Fruit fly (Drosophila melanogaster) whole organism, wandering third instar larva: Measurements from ENCODE around the gene CG15408.
A peak's percentile ranks its signal among the peaks of the same experiment; 100 is the strongest.

Source experiments
- Abd-B ChIP-seq: fragments of >200 bp; optimal IDR thresholded peaks from 2 replicates; lab custom pipeline; 2017; ENCODE audit warnings: missing biosample characterization, missing genetic modification characterization
- CG32264 ChIP-seq: fragments of 200-800 bp; sonication (Bioruptor generic); optimal IDR thresholded peaks from 2 replicates; lab custom pipeline; 2016; ENCODE audit warnings: missing biosample characterization, missing genetic modification characterization
- CrebA ChIP-seq: fragments of 200-800 bp; sonication (Bioruptor generic); optimal IDR thresholded peaks from 2 replicates; lab custom pipeline; 2016; ENCODE audit warnings: missing biosample characterization, mild to moderate bottlenecking, missing genetic modification characterization, borderline replicate concordance
- Dif ChIP-seq: fragments of 200-275, 200-300 bp; sonication (Bioruptor generic); optimal IDR thresholded peaks from 2 replicates; lab custom pipeline; 2018; ENCODE audit warnings: missing biosample characterization, missing genetic modification characterization; ENCODE audit not compliant: partially characterized antibody
- GATAd ChIP-seq: sonication (Bioruptor generic); optimal IDR thresholded peaks from 2 replicates; lab custom pipeline; 2016; ENCODE audit warnings: missing biosample characterization, missing genetic modification characterization
- HLH106 ChIP-seq: fragments of 200-800 bp; optimal IDR thresholded peaks from 3 replicates; lab custom pipeline; 2019; ENCODE audit warnings: missing biosample characterization, mild to moderate bottlenecking, missing genetic modification characterization, moderate library complexity
- Hnf4 ChIP-seq: fragments of 200-800 bp; sonication (Bioruptor generic); optimal IDR thresholded peaks from 2 replicates; lab custom pipeline; 2016; ENCODE audit warnings: missing biosample characterization, mild to moderate bottlenecking, missing genetic modification characterization
- Hr78 ChIP-seq: fragments of >200 bp; optimal IDR thresholded peaks from 2 replicates; lab custom pipeline; 2017; ENCODE audit warnings: missing biosample characterization, missing genetic modification characterization
- Hr83 ChIP-seq: fragments of 200-300 bp; sonication (Bioruptor generic); optimal IDR thresholded peaks from 2 replicates; lab custom pipeline; 2016; ENCODE audit warnings: missing biosample characterization, mild to moderate bottlenecking, missing genetic modification characterization, moderate library complexity; ENCODE audit not compliant: poor library complexity, severe bottlenecking
- Jra ChIP-seq: sonication (Bioruptor generic); optimal IDR thresholded peaks from 2 replicates; lab custom pipeline; 2016; ENCODE audit warnings: missing biosample characterization, missing genetic modification characterization
- OdsH ChIP-seq: fragments of 200-800 bp; sonication (Bioruptor generic); optimal IDR thresholded peaks from 2 replicates; lab custom pipeline; 2016; ENCODE audit warnings: missing biosample characterization, mild to moderate bottlenecking, missing genetic modification characterization
- Rel ChIP-seq, 2 experiments: fragments of 200-800 bp; sonication (Bioruptor generic) in 1 of 2; optimal IDR thresholded peaks; 2 replicates in 1 of 2; 3 replicates in 1 of 2; lab custom pipeline; 2016 to 2019; ENCODE audit warnings: mild to moderate bottlenecking in 2 of 2, missing biosample characterization in 2 of 2, missing genetic modification characterization in 2 of 2, moderate library complexity in 1 of 2
- Sp1 ChIP-seq: fragments of 200-800 bp; sonication (Bioruptor generic); optimal IDR thresholded peaks from 3 replicates; lab custom pipeline; 2019; ENCODE audit warnings: missing biosample characterization, mild to moderate bottlenecking, missing genetic modification characterization, moderate library complexity
- Vsx2 ChIP-seq: fragments of 200-300, 225-300 bp; sonication (Bioruptor generic); optimal IDR thresholded peaks from 2 replicates; lab custom pipeline; 2018; ENCODE audit warnings: missing biosample characterization, missing genetic modification characterization; ENCODE audit not compliant: partially characterized antibody
- br ChIP-seq: fragments of 200-800 bp; sonication (Bioruptor generic); optimal IDR thresholded peaks from 2 replicates; lab custom pipeline; 2016; ENCODE audit warnings: missing biosample characterization, missing genetic modification characterization
- brk ChIP-seq: fragments of 200-800 bp; sonication (Bioruptor generic); optimal IDR thresholded peaks from 2 replicates; lab custom pipeline; 2016; ENCODE audit warnings: missing biosample characterization, mild to moderate bottlenecking, missing genetic modification characterization
- dl ChIP-seq, 2 experiments: fragments of 175-275, 200-275 bp in 1 of 2; fragments of 200-275 bp in 1 of 2; sonication (Bioruptor generic); optimal IDR thresholded peaks; lab custom pipeline; 2018; ENCODE audit warnings: mild to moderate bottlenecking in 2 of 2, missing biosample characterization in 2 of 2, missing genetic modification characterization in 2 of 2, moderate library complexity in 2 of 2; ENCODE audit not compliant: partially characterized antibody in 2 of 2, insufficient read depth in 1 of 2
- dmrt93B ChIP-seq: fragments of 200-800 bp; sonication (Bioruptor generic); optimal IDR thresholded peaks from 2 replicates; lab custom pipeline; 2018; ENCODE audit warnings: missing biosample characterization, mild to moderate bottlenecking, missing genetic modification characterization
- ey ChIP-seq: fragments of 200-800 bp; sonication (Bioruptor generic); optimal IDR thresholded peaks from 2 replicates; lab custom pipeline; 2016; ENCODE audit warnings: missing biosample characterization, missing genetic modification characterization
- foxo ChIP-seq, 2 experiments: fragments of 200-800 bp; sonication (Bioruptor generic); optimal IDR thresholded peaks; 2 replicates in 1 of 2; 3 replicates in 1 of 2; lab custom pipeline; 2016 to 2017; ENCODE audit warnings: missing biosample characterization in 2 of 2, missing genetic modification characterization in 2 of 2
- fru ChIP-seq: fragments of 200-800 bp; sonication (Bioruptor generic); optimal IDR thresholded peaks from 3 replicates; lab custom pipeline; 2016; ENCODE audit warnings: missing biosample characterization, mild to moderate bottlenecking, missing genetic modification characterization
- h ChIP-seq: fragments of 200-800 bp; sonication (Bioruptor generic); optimal IDR thresholded peaks from 3 replicates; lab custom pipeline; 2016; ENCODE audit warnings: missing biosample characterization, mild to moderate bottlenecking, missing genetic modification characterization
- jim ChIP-seq: fragments of 175-275, 200-325 bp; sonication (Bioruptor generic); optimal IDR thresholded peaks from 2 replicates; lab custom pipeline; 2016; ENCODE audit warnings: missing biosample characterization, mild to moderate bottlenecking, missing genetic modification characterization
- pan ChIP-seq: fragments of >200 bp; optimal IDR thresholded peaks from 2 replicates; lab custom pipeline; 2017
- rgr ChIP-seq: fragments of 200-800 bp; sonication (Bioruptor generic); optimal IDR thresholded peaks from 3 replicates; lab custom pipeline; 2016; ENCODE audit warnings: missing biosample characterization, mild to moderate bottlenecking, missing genetic modification characterization
- sage ChIP-seq: fragments of 200-800 bp; sonication (Bioruptor generic); optimal IDR thresholded peaks from 2 replicates; lab custom pipeline; 2016; ENCODE audit warnings: missing biosample characterization, mild to moderate bottlenecking, missing genetic modification characterization
- sv ChIP-seq: fragments of 200-800 bp; sonication (Bioruptor generic); optimal IDR thresholded peaks from 3 replicates; lab custom pipeline; 2016; ENCODE audit warnings: missing biosample characterization, missing genetic modification characterization
- tai ChIP-seq: sonication (Bioruptor generic); optimal IDR thresholded peaks from 2 replicates; lab custom pipeline; 2016; ENCODE audit warnings: missing biosample characterization, missing genetic modification characterization
- usp ChIP-seq: fragments of >200 bp; optimal IDR thresholded peaks from 2 replicates; lab custom pipeline; 2017; ENCODE audit warnings: missing biosample characterization, missing genetic modification characterization
- woc ChIP-seq: sonication (Bioruptor generic); optimal IDR thresholded peaks from 2 replicates; lab custom pipeline; 2016; ENCODE audit warnings: missing biosample characterization, mild to moderate bottlenecking, missing genetic modification characterization

The CG15408 gene

dm6 chr2L:3302958-3303842, 29.4 kb upstream of the CG15408 start, which contains the start of gene CG9663:
CG9663 (minus strand) TSS chr2L:3303130.
- TF ChIP-seq Dif (GFP tag; lab: Kevin White, UChicago) (peak; percentile 55), sv (peak; percentile 0), Hr83 (peak; percentile 13), sage (GFP tag; lab: Kevin White, UChicago) (peak; percentile 13), Hr78 (GFP tag; lab: Kevin White, UChicago) (no peak), h (GFP tag; lab: Kevin White, UChicago) (peak; percentile 80), fru (GFP tag; lab: Kevin White, UChicago) (peak; percentile 43), Hnf4 (peak; percentile 61), ey (GFP tag; lab: Kevin White, UChicago) (peak; percentile 43), HLH106 (tag; lab: Kevin White, UChicago) (peak; percentile 38), dl (GFP tag; optimal IDR thresholded peaks at IDR 0.05; lab: Kevin White, UChicago; ENCODE audit: insufficient read depth in 1 of 2, partially characterized antibody in 2 of 2) (peak; percentile 42 to 58), GATAd (GFP tag; lab: Kevin White, UChicago) (no peak), foxo (GFP tag; optimal IDR thresholded peaks at IDR 0.05; lab: Kevin White, UChicago) (peak in 1 of 2 experiments; percentile 66), woc (GFP tag; lab: Kevin White, UChicago) (peak; percentile 34), CG32264 (GFP tag; lab: Kevin White, UChicago) (no peak), br (GFP tag; lab: Kevin White, UChicago) (peak; percentile 66), Jra (GFP tag; lab: Kevin White, UChicago) (peak; percentile 37), OdsH (GFP tag; lab: Kevin White, UChicago) (peak; percentile 52), CrebA (GFP tag; lab: Kevin White, UChicago) (peak; percentile 46), pan (lab: Kevin White, UChicago) (no peak), rgr (peak; percentile 80), Vsx2 (GFP tag; lab: Kevin White, UChicago) (peak; percentile 47), Sp1 (GFP tag; lab: Kevin White, UChicago) (peak; percentile 57), dmrt93B (no peak), jim (GFP tag; lab: Kevin White, UChicago) (no peak), usp (GFP tag; lab: Kevin White, UChicago) (no peak), Rel (GFP tag; optimal IDR thresholded peaks at IDR 0.05; lab: Kevin White, UChicago) (no peak), Rel (tag; optimal IDR thresholded peaks at IDR 0.05; lab: Kevin White, UChicago) (peak; percentile 81)
- TF ChIP-seq, all 38 proteins: peak for 20

DNA sequence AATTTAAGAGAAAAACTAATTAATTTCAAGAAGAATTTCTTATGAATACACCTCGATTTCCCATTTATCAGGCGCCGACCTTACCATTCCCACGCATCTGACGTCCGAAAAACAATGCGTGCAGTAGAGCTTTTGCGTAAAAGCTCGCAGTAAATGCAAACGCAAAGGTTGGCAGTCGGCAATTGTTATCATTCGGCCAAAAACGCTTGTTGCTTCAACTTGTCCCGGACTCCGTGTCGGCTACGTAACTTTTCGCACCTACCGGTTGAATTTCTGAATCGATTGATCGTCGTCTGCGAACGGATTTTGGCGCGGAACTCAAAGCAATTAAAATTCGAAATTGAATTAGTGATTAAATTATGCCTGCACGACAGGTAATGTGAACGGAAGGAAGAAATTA, 28.7 kb upstream of the CG15408 start, which contains the start of gene CG3277:
TSS of gene CG3277 (plus strand) at position 208 of the 400 bp plus-strand sequence.
- TF ChIP-seq CrebA (GFP tag; lab: Kevin White, UChicago) (no peak), usp (GFP tag; lab: Kevin White, UChicago) (no peak), fru (GFP tag; lab: Kevin White, UChicago) (peak; percentile 84)

- TF ChIP-seq br (GFP tag; lab: Kevin White, UChicago) (no peak), woc (GFP tag; lab: Kevin White, UChicago) (no peak), Jra (GFP tag; lab: Kevin White, UChicago) (no peak), brk (GFP tag; lab: Kevin White, UChicago) (no peak), fru (GFP tag; lab: Kevin White, UChicago) (peak; percentile 16), Abd-B (GFP tag; lab: Kevin White, UChicago) (no peak), Rel (GFP tag; optimal IDR thresholded peaks at IDR 0.05; lab: Kevin White, UChicago) (no peak), Rel (tag; optimal IDR thresholded peaks at IDR 0.05; lab: Kevin White, UChicago) (peak; percentile 94), OdsH (GFP tag; lab: Kevin White, UChicago) (peak; percentile 26), tai (GFP tag; lab: Kevin White, UChicago) (no peak), CrebA (GFP tag; lab: Kevin White, UChicago) (peak; percentile 35), Sp1 (GFP tag; lab: Kevin White, UChicago) (no peak), pan (lab: Kevin White, UChicago) (no peak)
These were observed 27.5 kb upstream of the CG15408 start for dm6 chr2L:3304831-3305828.
